Fruit fly (Drosophila melanogaster): ENCODE measurements around the gene CG33673.

dm6 chr2L:1967301-1967700 lies 20.8 kb upstream of the CG33673 start:
- no peak for TF ChIP-seq h (optimal IDR thresholded peaks at IDR 0.05)
- no peak for TF ChIP-seq psq (optimal IDR thresholded peaks at IDR 0.05)
- TF ChIP-seq Myc (optimal IDR thresholded peaks at IDR 0.05): no peak
- TF ChIP-seq Sin3A (optimal IDR thresholded peaks at IDR 0.05): no peak
